Worm (Caenorhabditis elegans) whole organism, L4 larva: Measurements from ENCODE around the gene efl-3.

Experiments used
- F10B5.3 ChIP-seq: sonication (generic microtip); optimal IDR thresholded peaks from 2 replicates; lab custom pipeline; 2016; ENCODE audit warnings: mild to moderate bottlenecking, missing genetic modification characterization, missing compliant biosample characterization
- T20F7.1 ChIP-seq: fragments of 200-800 bp; sonication (Bioruptor generic); optimal IDR thresholded peaks from 2 replicates; lab custom pipeline; 2018; ENCODE audit warnings: mild to moderate bottlenecking, missing genetic modification characterization, missing compliant biosample characterization
- T26A8.4 ChIP-seq: fragments of 200-800 bp; sonication (Bioruptor generic); IDR thresholded peaks from 2 replicates; pipeline ENCODE4 v1.3.6; 2022; ENCODE audit warnings: missing genetic modification characterization, missing compliant biosample characterization
- Y48G9A.11 ChIP-seq: fragments of 200-800 bp; sonication (Bioruptor generic); IDR thresholded peaks from 2 replicates; pipeline ENCODE4 v1.3.6; 2022; ENCODE audit warnings: missing genetic modification reagents, missing genetic modification characterization, missing compliant biosample characterization
- aly-2 ChIP-seq: sonication (generic microtip); optimal IDR thresholded peaks from 2 replicates; lab custom pipeline; 2018; ENCODE audit warnings: missing biosample characterization, missing genetic modification characterization
- arid-1 ChIP-seq: fragments of 200-800 bp; sonication (Bioruptor generic); conservative IDR thresholded peaks from 2 replicates; pipeline ENCODE4 v1.3.6; 2022; ENCODE audit warnings: missing genetic modification reagents, missing genetic modification characterization, missing compliant biosample characterization
- ctbp-1 ChIP-seq: fragments of 200-800 bp; sonication (Bioruptor generic); IDR thresholded peaks from 2 replicates; pipeline ENCODE4 v1.3.6; 2022; ENCODE audit warnings: missing genetic modification reagents, missing genetic modification characterization, missing compliant biosample characterization
- daf-12 ChIP-seq: fragments of 150-350 bp; optimal IDR thresholded peaks from 2 replicates; lab custom pipeline; 2014; ENCODE audit warnings: missing biosample characterization, missing genetic modification reagents, missing genetic modification characterization
- daf-16 ChIP-seq, 3 experiments: sonication (generic microtip); optimal IDR thresholded peaks; 2 replicates each; lab custom pipeline; 2016 to 2017; ENCODE audit warnings: missing genetic modification characterization in 3 of 3, missing genetic modification reagents in 3 of 3, mild to moderate bottlenecking in 2 of 3, missing compliant biosample characterization in 2 of 3, missing biosample characterization in 1 of 3, moderate library complexity in 1 of 3
- dmd-8 ChIP-seq: fragments of 200-800 bp; sonication (Bioruptor generic); IDR thresholded peaks from 2 replicates; pipeline ENCODE4 v1.3.6; 2022; ENCODE audit warnings: missing genetic modification characterization, missing compliant biosample characterization
- dpl-1 ChIP-seq: fragments of 150-350 bp; optimal IDR thresholded peaks from 2 replicates; lab custom pipeline; 2014; ENCODE audit warnings: missing biosample characterization, missing genetic modification reagents, missing genetic modification characterization
- duxl-1 ChIP-seq: sonication (generic microtip); optimal IDR thresholded peaks from 2 replicates; lab custom pipeline; 2016; ENCODE audit warnings: mild to moderate bottlenecking, missing genetic modification characterization, moderate library complexity, missing compliant biosample characterization; ENCODE audit not compliant: poor library complexity
- dve-1 ChIP-seq: sonication (generic microtip); optimal IDR thresholded peaks from 2 replicates; lab custom pipeline; 2017; ENCODE audit warnings: antibody characterized with exemption, mild to moderate bottlenecking, missing genetic modification characterization, missing compliant biosample characterization; ENCODE audit not compliant: insufficient read depth
- gei-8 ChIP-seq: fragments of 200-800 bp; sonication (Bioruptor generic); optimal IDR thresholded peaks from 2 replicates; lab custom pipeline; 2018; ENCODE audit warnings: mild to moderate bottlenecking, missing genetic modification characterization, missing compliant biosample characterization
- hif-1 ChIP-seq, 2 experiments: sonication (generic microtip); optimal IDR thresholded peaks; 2 replicates each; lab custom pipeline; 2016 to 2017; ENCODE audit warnings: missing compliant biosample characterization in 2 of 2, missing genetic modification characterization in 2 of 2, missing genetic modification reagents in 2 of 2, missing genotype in 2 of 2, mild to moderate bottlenecking in 1 of 2
- hlh-11 ChIP-seq: fragments of 200-800 bp; sonication (Bioruptor generic); optimal IDR thresholded peaks from 2 replicates; lab custom pipeline; 2018; ENCODE audit warnings: mild to moderate bottlenecking, missing genetic modification characterization, missing compliant biosample characterization
- hlh-30 ChIP-seq: sonication (generic microtip); optimal IDR thresholded peaks from 2 replicates; lab custom pipeline; 2017; ENCODE audit warnings: antibody characterized with exemption, mild to moderate bottlenecking, missing genetic modification characterization, missing compliant biosample characterization; ENCODE audit not compliant: insufficient read depth
- jun-1 ChIP-seq: fragments of 150-350 bp; optimal IDR thresholded peaks from 2 replicates; lab custom pipeline; 2014; ENCODE audit warnings: missing biosample characterization, missing genetic modification reagents, missing genetic modification characterization
- lin-1 ChIP-seq: fragments of 200-800 bp; sonication (Bioruptor generic); IDR thresholded peaks from 2 replicates; pipeline ENCODE4 v1.3.6; 2022; ENCODE audit warnings: missing genetic modification reagents, missing genetic modification characterization, missing compliant biosample characterization
- lin-13 ChIP-seq: fragments of 150-350 bp; optimal IDR thresholded peaks from 2 replicates; lab custom pipeline; 2014; ENCODE audit warnings: missing biosample characterization, missing genetic modification reagents, missing genetic modification characterization
- lin-15B ChIP-seq: fragments of 150-350 bp; sonication (generic microtip); optimal IDR thresholded peaks from 3 replicates; lab custom pipeline; 2014; ENCODE audit warnings: missing biosample characterization, missing genetic modification characterization
- lin-29 ChIP-seq: fragments of 200-800 bp; sonication (Bioruptor generic); IDR thresholded peaks from 2 replicates; pipeline ENCODE4 v1.3.6; 2022; ENCODE audit warnings: missing genetic modification reagents, missing genetic modification characterization, missing compliant biosample characterization
- lin-38 ChIP-seq: fragments of 200-800 bp; sonication (Bioruptor generic); IDR thresholded peaks from 2 replicates; pipeline ENCODE4 v1.3.6; 2022; ENCODE audit warnings: missing genetic modification reagents, missing genetic modification characterization, missing compliant biosample characterization
- lir-3 ChIP-seq: sonication (generic microtip); optimal IDR thresholded peaks from 2 replicates; lab custom pipeline; 2016; ENCODE audit warnings: mild to moderate bottlenecking, missing genetic modification characterization, missing compliant biosample characterization
- lsy-2 ChIP-seq, 2 experiments: fragments of 150-350 bp in 1 of 2; sonication (generic microtip) in 1 of 2; optimal IDR thresholded peaks; 2 replicates each; lab custom pipeline; 2014 to 2017; ENCODE audit warnings: missing biosample characterization in 2 of 2, missing genetic modification characterization in 2 of 2
- mep-1 ChIP-seq: fragments of 150-350 bp; sonication (generic microtip); optimal IDR thresholded peaks from 3 replicates; lab custom pipeline; 2014; ENCODE audit warnings: missing biosample characterization, missing genetic modification characterization
- mes-2 ChIP-seq: sonication (generic microtip); optimal IDR thresholded peaks from 2 replicates; lab custom pipeline; 2016; ENCODE audit warnings: missing genotype, mild to moderate bottlenecking, missing genetic modification characterization, missing compliant biosample characterization; ENCODE audit not compliant: poor library complexity, severe bottlenecking
- mxl-3 ChIP-seq: fragments of 200-800 bp; sonication (Bioruptor generic); optimal IDR thresholded peaks from 2 replicates; lab custom pipeline; 2018; ENCODE audit warnings: mild to moderate bottlenecking, missing genetic modification characterization, missing compliant biosample characterization
- nhr-10 ChIP-seq: fragments of 150-350 bp; optimal IDR thresholded peaks from 2 replicates; lab custom pipeline; 2014; ENCODE audit warnings: missing biosample characterization, missing genetic modification characterization
- nhr-102 ChIP-seq: sonication (generic microtip); optimal IDR thresholded peaks from 2 replicates; lab custom pipeline; 2016; ENCODE audit warnings: mild to moderate bottlenecking, missing genetic modification characterization, moderate library complexity, missing compliant biosample characterization
- nhr-11 ChIP-seq: fragments of 150-350 bp; optimal IDR thresholded peaks from 2 replicates; lab custom pipeline; 2014; ENCODE audit warnings: missing biosample characterization, missing genetic modification characterization
- nhr-237 ChIP-seq: sonication (generic microtip); optimal IDR thresholded peaks from 2 replicates; lab custom pipeline; 2017; ENCODE audit warnings: missing biosample characterization, missing genetic modification characterization
- pqm-1 ChIP-seq: sonication (generic microtip); optimal IDR thresholded peaks from 2 replicates; lab custom pipeline; 2017; ENCODE audit warnings: missing biosample characterization, missing genetic modification characterization
- rbr-2 ChIP-seq: sonication (generic microtip); optimal IDR thresholded peaks from 2 replicates; lab custom pipeline; 2016; ENCODE audit warnings: missing genotype, missing genetic modification characterization, missing compliant biosample characterization
- snpc-1.2 ChIP-seq: fragments of 200-800 bp; sonication (Bioruptor generic); IDR thresholded peaks from 2 replicates; pipeline ENCODE4 v1.3.6; 2022; ENCODE audit warnings: missing genetic modification reagents, missing genetic modification characterization, missing compliant biosample characterization
- snpc-4 ChIP-seq: fragments of 150-350 bp; optimal IDR thresholded peaks from 2 replicates; lab custom pipeline; 2014; ENCODE audit warnings: missing biosample characterization, missing genetic modification characterization
- tag-97 ChIP-seq: fragments of 200-800 bp; sonication (Bioruptor generic); IDR thresholded peaks from 2 replicates; pipeline ENCODE4 v1.3.6; 2022; ENCODE audit warnings: missing genetic modification characterization, missing compliant biosample characterization
- tra-1 ChIP-seq: fragments of 200-800 bp; sonication (Bioruptor generic); IDR thresholded peaks from 2 replicates; pipeline ENCODE4 v1.3.6; 2022; ENCODE audit warnings: missing genetic modification reagents, missing genetic modification characterization, missing compliant biosample characterization
- unc-62 ChIP-seq, 3 experiments: fragments of 150-350 bp in 1 of 3; sonication (generic microtip); optimal IDR thresholded peaks in 2 of 3; peaks in 1 of 3; 1 replicate in 1 of 3; 2 replicates in 2 of 3; lab custom pipeline; 2014 to 2017; ENCODE audit warnings: missing biosample characterization in 3 of 3, missing genetic modification characterization in 3 of 3, missing genetic modification reagents in 3 of 3, missing genotype in 1 of 3
- vab-7 ChIP-seq: fragments of 200-800 bp; sonication (Bioruptor generic); IDR thresholded peaks from 2 replicates; pipeline ENCODE4 v1.3.6; 2022; ENCODE audit warnings: missing genetic modification reagents, missing genetic modification characterization, missing compliant biosample characterization
- zag-1 ChIP-seq: fragments of 150-350 bp; optimal IDR thresholded peaks from 2 replicates; lab custom pipeline; 2014; ENCODE audit warnings: missing biosample characterization, missing genetic modification characterization
- zfp-3 ChIP-seq: fragments of 200-800 bp; sonication (Bioruptor generic); conservative IDR thresholded peaks from 2 replicates; pipeline ENCODE4 v1.3.6; 2022; ENCODE audit warnings: missing genetic modification reagents, missing genetic modification characterization, missing compliant biosample characterization
- ztf-11 ChIP-seq: fragments of 150-350 bp; optimal IDR thresholded peaks from 2 replicates; lab custom pipeline; 2014; ENCODE audit warnings: missing biosample characterization, missing genetic modification characterization

The efl-3 gene

DNA sequence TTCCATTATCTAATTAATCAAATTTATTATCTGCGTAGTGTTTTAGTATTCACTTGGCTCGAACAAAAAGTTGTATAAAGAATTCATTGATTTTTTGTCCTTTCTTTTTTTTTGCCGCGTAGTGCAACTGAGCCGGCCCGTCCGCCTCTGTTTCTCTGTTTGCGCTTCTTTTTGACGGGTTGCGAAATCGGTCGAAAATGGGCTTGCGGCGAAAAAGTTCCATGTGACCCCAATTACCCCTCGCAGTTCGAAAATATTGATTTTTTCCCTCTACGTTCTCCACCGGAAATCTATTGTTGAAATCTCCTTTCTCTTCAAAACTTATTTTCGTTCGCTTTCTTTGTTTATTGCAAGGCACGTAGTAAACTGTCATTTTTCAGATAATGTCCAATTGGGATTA lies 45.0 kb downstream of the efl-3 start, which contains the start of gene zyg-9 (continued):
- TF ChIP-seq hlh-11 (tag; lab: Kevin White, UChicago) = peak; percentile 24
- TF ChIP-seq dve-1 (tag; lab: Kevin White, UChicago) = peak; percentile 7
- no peak for TF ChIP-seq vab-7 (GFP tag; lab: Robert Waterston, UW)
- TF ChIP-seq lsy-2 (tag; optimal IDR thresholded peaks at IDR 0.05; lab: Kevin White, UChicago) = peak in 1 of 2 experiments; percentile 60
- no peak for TF ChIP-seq tra-1 (GFP tag; lab: Robert Waterston, UW)
- no peak for TF ChIP-seq T26A8.4 (GFP tag; lab: Robert Waterston, UW)
- TF ChIP-seq, all 104 proteins: peak for 12

- TF ChIP-seq arid-1 (GFP tag; lab: Robert Waterston, UW) = peak; percentile 34; the same call in 1 of the 2 replicates
These were observed 47.5 kb downstream of the efl-3 start for ce11 chrII:8459832-8460566.

DNA sequence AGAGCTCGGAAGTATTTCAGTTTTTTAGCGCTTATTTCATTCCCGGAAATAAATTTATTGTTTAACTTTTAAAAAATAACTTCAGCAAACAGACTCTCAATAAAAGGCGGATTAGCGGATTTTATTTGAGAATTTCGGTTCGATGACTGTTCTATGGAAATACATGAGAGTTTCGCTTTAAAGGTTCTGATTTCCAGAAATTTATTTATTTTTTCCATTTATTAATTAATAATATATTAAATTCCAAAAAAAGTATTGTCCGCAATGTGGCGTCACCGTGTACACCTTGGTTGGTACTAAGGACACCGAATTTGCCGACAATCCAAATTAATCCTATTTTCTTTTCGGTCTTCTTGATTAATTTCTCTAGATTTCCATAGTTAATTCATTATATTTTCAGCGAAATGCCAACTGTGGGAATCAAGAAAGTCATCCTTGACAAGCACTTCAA lies 52.0 kb downstream of the efl-3 start, which contains the start of gene fars-3:
Gene fars-3, plus strand, starts transcription at position 401 of the 451 bp plus-strand sequence.
- TF ChIP-seq lir-3 (tag; lab: Kevin White, UChicago) = no peak
- TF ChIP-seq dmd-8 (GFP tag; lab: Robert Waterston, UW) = no peak
- no peak for TF ChIP-seq zag-1 (tag; lab: Kevin White, UChicago)
- no peak for TF ChIP-seq snpc-4
- 0 out of 2 replicates have a peak, but pooled peaks have one; percentile 10 for TF ChIP-seq zfp-3 (GFP tag; lab: Robert Waterston, UW)
- TF ChIP-seq tag-97 (GFP tag; lab: Robert Waterston, UW) = no peak
- no peak for TF ChIP-seq lin-13 (GFP tag; lab: Kevin White, UChicago)
- TF ChIP-seq mes-2 = peak; percentile 65
- TF ChIP-seq daf-12 (tag; lab: Kevin White, UChicago) = no peak
- TF ChIP-seq lin-29 (GFP tag; lab: Robert Waterston, UW) = no peak
- TF ChIP-seq mxl-3 (GFP tag; lab: Kevin White, UChicago) = no peak
- no peak for TF ChIP-seq unc-62 (GFP tag; optimal IDR thresholded peaks at IDR 0.05 in 1 of 2; lab: Kevin White, UChicago)
- no peak for TF ChIP-seq unc-62 (tag; optimal IDR thresholded peaks at IDR 0.05; lab: Kevin White, UChicago)
- peak; percentile 76 for TF ChIP-seq mep-1
- TF ChIP-seq hif-1 (tag; optimal IDR thresholded peaks at IDR 0.05; lab: Kevin White, UChicago) = no peak
- TF ChIP-seq nhr-10 (tag; lab: Kevin White, UChicago) = no peak
- no peak for TF ChIP-seq lin-1
- TF ChIP-seq dpl-1 (GFP tag; lab: Kevin White, UChicago) = peak; percentile 45
- no peak for TF ChIP-seq gei-8 (GFP tag; lab: Kevin White, UChicago)
- TF ChIP-seq vab-7 (GFP tag; lab: Robert Waterston, UW) = no peak
- no peak for TF ChIP-seq pqm-1 (tag; lab: Kevin White, UChicago)
- TF ChIP-seq rbr-2 = peak; percentile 25
- peak; percentile 64; the same call in 1 of the 2 replicates for TF ChIP-seq snpc-1.2 (GFP tag; lab: Robert Waterston, UW)
- TF ChIP-seq daf-16 (GFP tag; optimal IDR thresholded peaks at IDR 0.05; lab: Kevin White, UChicago) = no peak
- TF ChIP-seq daf-16 (tag; optimal IDR thresholded peaks at IDR 0.05; lab: Kevin White, UChicago) = no peak
- TF ChIP-seq aly-2 (tag; lab: Kevin White, UChicago) = no peak
- TF ChIP-seq nhr-237 (tag; lab: Kevin White, UChicago) = no peak
- peak; percentile 27 for TF ChIP-seq nhr-102 (tag; lab: Kevin White, UChicago)
- peak in 1 of 2 experiments; percentile 66 for TF ChIP-seq lsy-2 (tag; optimal IDR thresholded peaks at IDR 0.05; lab: Kevin White, UChicago)
- TF ChIP-seq ctbp-1 = peak; percentile 43; the same call in 1 of the 2 replicates
- TF ChIP-seq lin-15B (tag; lab: Kevin White, UChicago) = no peak
- no peak for TF ChIP-seq ztf-11
- TF ChIP-seq F10B5.3 (tag; lab: Kevin White, UChicago) = no peak
- no peak for TF ChIP-seq Y48G9A.11
- TF ChIP-seq tra-1 (GFP tag; lab: Robert Waterston, UW) = no peak
- TF ChIP-seq lin-38 (GFP tag; lab: Robert Waterston, UW) = peak; percentile 67; the same call in 1 of the 2 replicates
- TF ChIP-seq hlh-30 = no peak
- no peak for TF ChIP-seq nhr-11 (tag; lab: Kevin White, UChicago)
- peak; percentile 14; the same call in 1 of the 2 replicates for TF ChIP-seq arid-1 (GFP tag; lab: Robert Waterston, UW)
- TF ChIP-seq jun-1 (tag; lab: Kevin White, UChicago) = no peak
- TF ChIP-seq duxl-1 (tag; lab: Kevin White, UChicago) = peak; percentile 37
- no peak for TF ChIP-seq T20F7.1 (GFP tag; lab: Kevin White, UChicago)
- TF ChIP-seq, all 104 proteins: peak for 12
